Worm (Caenorhabditis elegans): ENCODE measurements around the gene hsd-2.

The hsd-2 gene

DNA sequence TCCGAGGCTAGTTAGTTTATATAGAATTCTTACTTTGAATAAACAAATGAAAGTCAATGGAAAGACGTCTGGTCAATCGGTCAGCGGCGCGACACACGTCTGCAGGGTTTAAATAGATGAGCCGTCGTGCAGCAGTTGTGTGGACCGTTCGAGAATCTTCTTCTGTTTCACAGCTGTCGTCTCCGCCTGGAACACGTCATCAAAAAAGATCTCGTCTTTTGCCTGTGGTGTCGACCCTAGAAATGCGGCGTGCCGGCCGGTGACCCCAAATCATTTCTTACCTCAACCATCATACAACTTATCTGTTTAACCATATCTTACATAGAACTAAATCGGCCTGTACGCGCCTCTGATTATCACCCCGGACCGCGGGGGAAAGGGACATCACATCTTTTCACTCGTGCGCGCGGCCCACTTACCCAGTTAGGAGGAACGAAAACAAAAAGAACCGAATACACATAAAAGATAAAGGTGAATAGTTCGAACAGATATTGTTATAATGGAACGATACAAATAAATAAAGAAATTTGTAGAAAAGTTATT is 32.9 kb upstream of the hsd-2 start:
- TF ChIP-seq D1046.2 (GFP tag; IDR thresholded peaks at IDR 0.05) (no peak), hmg-1.1 (GFP tag; IDR thresholded peaks at IDR 0.05) (peak; percentile 8; the same call in 1 of the 2 replicates), daf-16 (GFP tag; optimal IDR thresholded peaks at IDR 0.05) (peak in 1 of 2 experiments; percentile 46), daf-16 (tag; optimal IDR thresholded peaks at IDR 0.05) (no peak), nhr-10 (tag; optimal IDR thresholded peaks at IDR 0.05) (no peak), hlh-11 (tag; optimal IDR thresholded peaks at IDR 0.05) (peak; percentile 66), hlh-30 (tag; optimal IDR thresholded peaks at IDR 0.05; ENCODE audit: insufficient read depth) (peak; percentile 42), unc-62 (GFP tag; optimal IDR thresholded peaks at IDR 0.05 in 1 of 2) (peak in 1 of 2 experiments; percentile 93), unc-62 (tag; optimal IDR thresholded peaks at IDR 0.05) (no peak), mxl-3 (GFP tag; optimal IDR thresholded peaks at IDR 0.05) (peak; percentile 12)

DNA sequence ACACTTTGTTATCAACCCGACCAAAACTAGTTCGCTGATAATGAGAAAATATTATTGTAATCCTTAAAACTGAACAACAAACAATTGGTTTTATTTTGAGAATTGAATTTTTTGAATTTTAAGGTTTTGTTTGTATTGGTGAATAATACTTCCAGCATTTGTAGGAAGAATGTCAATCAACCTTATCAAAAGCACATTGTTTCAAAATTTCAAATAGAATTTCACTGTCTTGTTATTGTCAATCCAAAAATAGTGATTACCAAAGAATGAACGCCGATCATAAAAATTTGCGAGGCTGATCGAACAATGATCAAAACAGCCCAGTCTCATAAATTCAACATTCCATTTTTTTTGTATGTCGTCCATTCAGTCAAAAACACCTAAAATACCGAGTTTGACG is 30.6 kb upstream of the hsd-2 start:
- no peak for TF ChIP-seq daf-16 (GFP tag; optimal IDR thresholded peaks at IDR 0.05)
- TF ChIP-seq daf-16 (tag; optimal IDR thresholded peaks at IDR 0.05), result peak; percentile 69
- TF ChIP-seq snpc-1.2 (GFP tag; IDR thresholded peaks at IDR 0.05), result no peak
- peak; percentile 33 for TF ChIP-seq aha-1 (tag)
- TF ChIP-seq ceh-44 (GFP tag; IDR thresholded peaks at IDR 0.05), result no peak
- TF ChIP-seq T20F7.1 (GFP tag; optimal IDR thresholded peaks at IDR 0.05), result no peak
- no peak for TF ChIP-seq mdt-29 (GFP tag; IDR thresholded peaks at IDR 0.05)
- no peak for TF ChIP-seq madf-5 (GFP tag; IDR thresholded peaks at IDR 0.05)
- TF ChIP-seq T26A8.4 (GFP tag; IDR thresholded peaks at IDR 0.05), result no peak
- TF ChIP-seq hlh-30 (tag; optimal IDR thresholded peaks at IDR 0.05; ENCODE audit: insufficient read depth), result no peak
- no peak for TF ChIP-seq mxl-2 (GFP tag; conservative IDR thresholded peaks at IDR 0.05)
- TF ChIP-seq lin-13 (GFP tag; optimal IDR thresholded peaks at IDR 0.05), result no peak
- TF ChIP-seq zip-11 (GFP tag; IDR thresholded peaks at IDR 0.05), result no peak
- no peak for TF ChIP-seq zag-1 (tag; optimal IDR thresholded peaks at IDR 0.05)
- no peak for TF ChIP-seq lin-38 (GFP tag; IDR thresholded peaks at IDR 0.05)
- TF ChIP-seq nhr-77 (tag; optimal IDR thresholded peaks at IDR 0.05), result no peak
- TF ChIP-seq tag-97 (GFP tag; IDR thresholded peaks at IDR 0.05), result no peak
- no peak for TF ChIP-seq ceh-82 (tag; optimal IDR thresholded peaks at IDR 0.05)
- TF ChIP-seq dve-1 (tag; optimal IDR thresholded peaks at IDR 0.05; ENCODE audit: insufficient read depth), result peak; percentile 77
- TF ChIP-seq R02D3.7 (tag; optimal IDR thresholded peaks at IDR 0.05), result no peak
- peak; percentile 63 for TF ChIP-seq php-3 (GFP tag; IDR thresholded peaks at IDR 0.05)
- TF ChIP-seq dmd-6 (GFP tag; IDR thresholded peaks at IDR 0.05), result peak; percentile 86
- no peak for TF ChIP-seq spr-3 (GFP tag; optimal IDR thresholded peaks at IDR 0.05)
- TF ChIP-seq arid-1 (GFP tag; conservative IDR thresholded peaks at IDR 0.05), result no peak
- TF ChIP-seq nhr-237 (tag; optimal IDR thresholded peaks at IDR 0.05), result no peak
- TF ChIP-seq ceh-32 (tag; optimal IDR thresholded peaks at IDR 0.05; ENCODE audit: poor library complexity), result no peak
- no peak for TF ChIP-seq egl-27 (tag; optimal IDR thresholded peaks at IDR 0.05)
- no peak for TF ChIP-seq vab-7 (GFP tag; IDR thresholded peaks at IDR 0.05)
- peak; percentile 28 for TF ChIP-seq hlh-11 (tag; optimal IDR thresholded peaks at IDR 0.05)
- peak; percentile 80 for TF ChIP-seq tra-1 (GFP tag; IDR thresholded peaks at IDR 0.05)

DNA sequence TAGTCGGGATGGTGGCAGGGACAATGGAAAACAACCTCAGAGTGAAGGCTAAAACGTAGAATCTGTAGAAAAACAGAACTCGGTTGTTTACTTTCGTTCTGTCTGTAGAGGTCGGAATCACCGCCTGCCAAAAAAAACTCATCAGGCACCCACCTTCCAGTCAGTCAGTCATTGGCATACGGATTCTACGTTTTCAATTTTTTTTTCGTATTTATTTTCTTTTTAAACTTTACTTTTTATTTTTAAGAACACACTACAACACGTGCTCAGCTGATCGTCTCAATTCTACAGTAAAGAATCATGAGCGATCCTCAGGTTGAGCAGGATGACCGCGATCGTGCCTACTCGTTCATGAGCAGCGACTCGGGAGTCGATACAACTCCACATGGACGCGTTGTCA is 28.5 kb upstream of the hsd-2 start, which contains the start of gene lfi-1:
Gene lfi-1 (plus strand): TSS at position 301 of the 400 bp plus-strand sequence.
- no peak for TF ChIP-seq egl-27 (tag; optimal IDR thresholded peaks at IDR 0.05)
- TF ChIP-seq T26A8.4 (GFP tag; IDR thresholded peaks at IDR 0.05), result no peak
- no peak for TF ChIP-seq ceh-32 (tag; optimal IDR thresholded peaks at IDR 0.05; ENCODE audit: poor library complexity)
- TF ChIP-seq mes-2 (tag; optimal IDR thresholded peaks at IDR 0.05; ENCODE audit: poor library complexity, severe bottlenecking), result no peak
- TF ChIP-seq R02D3.7 (tag; optimal IDR thresholded peaks at IDR 0.05), result no peak
- TF ChIP-seq F44E2.7 (GFP tag; IDR thresholded peaks at IDR 0.05), result no peak
- TF ChIP-seq saeg-2 (GFP tag; IDR thresholded peaks at IDR 0.05), result no peak
- no peak for TF ChIP-seq gei-8 (GFP tag; optimal IDR thresholded peaks at IDR 0.05)
- TF ChIP-seq F10B5.3 (tag; optimal IDR thresholded peaks at IDR 0.05), result no peak
- no peak for TF ChIP-seq dmd-8 (GFP tag; IDR thresholded peaks at IDR 0.05)
- TF ChIP-seq pqm-1 (tag; optimal IDR thresholded peaks at IDR 0.05), result no peak
- no peak for TF ChIP-seq madf-9 (GFP tag; conservative IDR thresholded peaks at IDR 0.05)
- no peak for TF ChIP-seq nhr-41 (GFP tag; IDR thresholded peaks at IDR 0.05)
- no peak for TF ChIP-seq Y75B8A.6 (GFP tag; IDR thresholded peaks at IDR 0.05)
- no peak for TF ChIP-seq lsy-2 (tag; optimal IDR thresholded peaks at IDR 0.05)
- no peak for TF ChIP-seq hif-1 (tag; optimal IDR thresholded peaks at IDR 0.05)
- no peak for TF ChIP-seq zip-2 (tag; optimal IDR thresholded peaks at IDR 0.05)
- no peak for TF ChIP-seq ZK337.2 (GFP tag; IDR thresholded peaks at IDR 0.05)
